Fruit fly (Drosophila melanogaster) whole organism, embryonic: ENCODE results near the gene CG14079.

ENCODE experiments used
- ATbp ChIP-seq: fragments of 200-800 bp; sonication (Bioruptor generic); optimal IDR thresholded peaks from 2 replicates; lab custom pipeline; 2017; ENCODE audit warnings: missing biosample characterization, mild to moderate bottlenecking, missing genetic modification characterization, missing genetic modification reagents
- CG10366 ChIP-seq: fragments of 200-800 bp; sonication (Bioruptor generic); IDR thresholded peaks from 2 replicates; pipeline ENCODE4 v1.3.6; 2022; ENCODE audit warnings: missing biosample characterization, missing genetic modification characterization
- CG10543 ChIP-seq: fragments of 200-800 bp; sonication (Bioruptor generic); optimal IDR thresholded peaks from 3 replicates; lab custom pipeline; 2017; ENCODE audit warnings: missing biosample characterization, mild to moderate bottlenecking, missing genetic modification characterization, moderate library complexity
- CG10979 ChIP-seq: fragments of 200-800 bp; sonication (Bioruptor generic); optimal IDR thresholded peaks from 2 replicates; lab custom pipeline; 2018; ENCODE audit warnings: missing biosample characterization, mild to moderate bottlenecking, missing genetic modification characterization, moderate library complexity
- CG11085 ChIP-seq: fragments of 200-800 bp; sonication (Bioruptor generic); IDR thresholded peaks from 2 replicates; pipeline ENCODE4 v1.3.6; 2022; ENCODE audit warnings: missing biosample characterization, missing genetic modification characterization
- CG11093 ChIP-seq: fragments of 200-800 bp; sonication (Bioruptor generic); IDR thresholded peaks from 3 replicates; pipeline ENCODE4 v1.3.6; 2022; ENCODE audit warnings: missing biosample characterization, missing genetic modification characterization
- CG11456 ChIP-seq: fragments of 200-800 bp; sonication (Bioruptor generic); IDR thresholded peaks from 3 replicates; pipeline ENCODE4 v1.3.6; 2022; ENCODE audit warnings: missing biosample characterization, missing genetic modification characterization
- CG12219 ChIP-seq: fragments of 200-800 bp; sonication (Bioruptor generic); optimal IDR thresholded peaks from 3 replicates; lab custom pipeline; 2018; ENCODE audit warnings: missing biosample characterization, mild to moderate bottlenecking, missing genetic modification characterization
- CG13894 ChIP-seq: fragments of 200-800 bp; sonication (Bioruptor generic); optimal IDR thresholded peaks from 3 replicates; lab custom pipeline; 2018; ENCODE audit warnings: missing biosample characterization, mild to moderate bottlenecking, missing genetic modification characterization, moderate library complexity
- CG15073 ChIP-seq: fragments of 200-800 bp; sonication (Bioruptor generic); optimal IDR thresholded peaks from 2 replicates; lab custom pipeline; 2016; ENCODE audit warnings: missing biosample characterization, missing genetic modification characterization
- CG17361 ChIP-seq: fragments of 200-800 bp; sonication (Bioruptor generic); IDR thresholded peaks from 3 replicates; pipeline ENCODE4 v1.3.6; 2022; ENCODE audit warnings: missing biosample characterization, missing genetic modification characterization
- CG17385 ChIP-seq: fragments of 200-800 bp; sonication (Bioruptor generic); optimal IDR thresholded peaks from 3 replicates; lab custom pipeline; 2018; ENCODE audit warnings: missing biosample characterization, mild to moderate bottlenecking, missing genetic modification characterization
- CG17568 ChIP-seq: fragments of 200-800 bp; sonication (Bioruptor generic); optimal IDR thresholded peaks from 2 replicates; lab custom pipeline; 2018; ENCODE audit warnings: missing biosample characterization, mild to moderate bottlenecking, missing genetic modification characterization, moderate library complexity
- CG2678 ChIP-seq: fragments of 200-800 bp; sonication (Bioruptor generic); optimal IDR thresholded peaks from 3 replicates; lab custom pipeline; 2019; ENCODE audit warnings: missing biosample characterization, mild to moderate bottlenecking, missing genetic modification characterization, moderate library complexity
- CG31388 ChIP-seq: fragments of 200-800 bp; sonication (Bioruptor generic); optimal IDR thresholded peaks from 2 replicates; lab custom pipeline; 2016; ENCODE audit warnings: missing biosample characterization, missing genetic modification characterization
- CG32767 ChIP-seq: fragments of 200-800 bp; sonication (Bioruptor generic); IDR thresholded peaks from 2 replicates; pipeline ENCODE4 v1.3.6; 2022; ENCODE audit warnings: missing biosample characterization, missing genetic modification characterization
- CG3838 ChIP-seq: fragments of 200-800 bp; sonication (Bioruptor generic); optimal IDR thresholded peaks from 3 replicates; lab custom pipeline; 2016; ENCODE audit warnings: missing biosample characterization, missing genetic modification characterization
- CG4707 ChIP-seq: fragments of 200-800 bp; sonication (Bioruptor generic); optimal IDR thresholded peaks from 2 replicates; lab custom pipeline; 2018; ENCODE audit warnings: missing biosample characterization, mild to moderate bottlenecking, missing genetic modification characterization, moderate library complexity
- CG5953 ChIP-seq: fragments of 200-800 bp; sonication (Bioruptor generic); IDR thresholded peaks from 2 replicates; pipeline ENCODE4 v1.3.6; 2022; ENCODE audit warnings: missing biosample characterization, missing genetic modification characterization
- CG6272 ChIP-seq: fragments of 200-800 bp; sonication (Bioruptor generic); IDR thresholded peaks from 2 replicates; pipeline ENCODE4 v1.3.6; 2022; ENCODE audit warnings: missing biosample characterization, missing genetic modification characterization
- CG7839 ChIP-seq: fragments of 200-800 bp; sonication (Bioruptor generic); optimal IDR thresholded peaks from 3 replicates; lab custom pipeline; 2018; ENCODE audit warnings: missing biosample characterization, mild to moderate bottlenecking, missing genetic modification characterization, moderate library complexity
- CG8765 ChIP-seq: fragments of 200-800 bp; sonication (Bioruptor generic); IDR thresholded peaks from 2 replicates; pipeline ENCODE4 v1.3.6; 2022; ENCODE audit warnings: missing biosample characterization, missing genetic modification characterization
- CG9437 ChIP-seq: fragments of 200-800 bp; sonication (Bioruptor generic); optimal IDR thresholded peaks from 2 replicates; lab custom pipeline; 2018; ENCODE audit warnings: missing biosample characterization, mild to moderate bottlenecking, missing genetic modification characterization
- CG9876 ChIP-seq: fragments of 200-800 bp; sonication (Bioruptor generic); optimal IDR thresholded peaks from 2 replicates; lab custom pipeline; 2016; ENCODE audit warnings: missing biosample characterization, missing genetic modification characterization
- Chrac-16 ChIP-seq: fragments of 200-800 bp; sonication (Bioruptor generic); optimal IDR thresholded peaks from 3 replicates; lab custom pipeline; 2016; ENCODE audit warnings: missing biosample characterization, missing genetic modification characterization
- Deaf1 ChIP-seq: fragments of 200-800 bp; optimal IDR thresholded peaks from 3 replicates; lab custom pipeline; 2019; ENCODE audit warnings: missing biosample characterization, mild to moderate bottlenecking, missing genetic modification characterization, moderate library complexity
- Gsc ChIP-seq: fragments of 200-800 bp; sonication (Bioruptor generic); IDR thresholded peaks from 2 replicates; pipeline ENCODE4 v1.3.6; 2022; ENCODE audit warnings: missing biosample characterization, missing genetic modification characterization
- HLH54F ChIP-seq: fragments of 200-800 bp; sonication (Bioruptor generic); optimal IDR thresholded peaks from 3 replicates; lab custom pipeline; 2016; ENCODE audit warnings: missing biosample characterization, missing genetic modification characterization
- Mes4 ChIP-seq: fragments of 200-800 bp; sonication (Bioruptor generic); optimal IDR thresholded peaks from 2 replicates; lab custom pipeline; 2016; ENCODE audit warnings: missing biosample characterization, missing genetic modification characterization
- NC2α ChIP-seq: fragments of 200-800 bp; sonication (Bioruptor generic); optimal IDR thresholded peaks from 2 replicates; lab custom pipeline; 2016; ENCODE audit warnings: missing biosample characterization, missing genetic modification characterization
- NK7.1 ChIP-seq: fragments of 200-800 bp; sonication (Bioruptor generic); optimal IDR thresholded peaks from 3 replicates; lab custom pipeline; 2016; ENCODE audit warnings: missing biosample characterization, missing genetic modification characterization
- Side ChIP-seq: fragments of 200-800 bp; sonication (Bioruptor generic); optimal IDR thresholded peaks from 2 replicates; lab custom pipeline; 2016; ENCODE audit warnings: missing biosample characterization, missing genetic modification characterization
- Sox100B ChIP-seq: fragments of 200-800 bp; sonication (Bioruptor generic); optimal IDR thresholded peaks from 3 replicates; lab custom pipeline; 2018; ENCODE audit warnings: missing biosample characterization, mild to moderate bottlenecking, missing genetic modification characterization
- Sry-β ChIP-seq: fragments of 200-800 bp; sonication (Bioruptor generic); optimal IDR thresholded peaks from 2 replicates; lab custom pipeline; 2018; ENCODE audit warnings: missing biosample characterization, mild to moderate bottlenecking, missing genetic modification characterization, moderate library complexity
- bowl ChIP-seq: fragments of 200-800 bp; sonication (Bioruptor generic); IDR thresholded peaks from 2 replicates; pipeline ENCODE4 v1.3.6; 2022; ENCODE audit warnings: missing biosample characterization, missing genetic modification characterization
- chif ChIP-seq, 2 experiments: fragments of 200-800 bp; sonication (Bioruptor generic); optimal IDR thresholded peaks; 3 replicates each; lab custom pipeline; 2016; ENCODE audit warnings: missing biosample characterization in 2 of 2, missing genetic modification characterization in 2 of 2
- corto ChIP-seq: fragments of 200-800 bp; sonication (Bioruptor generic); optimal IDR thresholded peaks from 2 replicates; lab custom pipeline; 2016; ENCODE audit warnings: missing biosample characterization, mild to moderate bottlenecking, missing genetic modification characterization, moderate library complexity
- dan ChIP-seq: fragments of 200-800 bp; sonication (Bioruptor generic); IDR thresholded peaks from 2 replicates; pipeline ENCODE4 v1.3.6; 2022; ENCODE audit warnings: missing biosample characterization, missing genetic modification characterization
- gce ChIP-seq: fragments of 200-800 bp; sonication (Bioruptor generic); IDR thresholded peaks from 3 replicates; pipeline ENCODE4 v1.3.6; 2022; ENCODE audit warnings: missing biosample characterization, missing genetic modification characterization
- gro ChIP-seq: fragments of 200-800 bp; sonication (Bioruptor generic); optimal IDR thresholded peaks from 2 replicates; lab custom pipeline; 2016; ENCODE audit warnings: missing biosample characterization, missing genetic modification characterization
- luna ChIP-seq: fragments of 200-800 bp; sonication (Bioruptor generic); optimal IDR thresholded peaks from 2 replicates; lab custom pipeline; 2016; ENCODE audit warnings: missing biosample characterization, missing genetic modification characterization
- nau ChIP-seq: fragments of 200-800 bp; sonication (Bioruptor generic); optimal IDR thresholded peaks from 3 replicates; lab custom pipeline; 2017; ENCODE audit warnings: missing biosample characterization, mild to moderate bottlenecking, missing genetic modification characterization, missing genetic modification reagents
- rib ChIP-seq: fragments of 200-800 bp; sonication (Bioruptor generic); IDR thresholded peaks from 2 replicates; pipeline ENCODE4 v1.3.6; 2022; ENCODE audit warnings: missing biosample characterization, missing genetic modification characterization
- run ChIP-seq: fragments of 200-800 bp; sonication (Bioruptor generic); optimal IDR thresholded peaks from 3 replicates; lab custom pipeline; 2018; ENCODE audit warnings: missing biosample characterization, mild to moderate bottlenecking, missing genetic modification characterization
- sisA ChIP-seq: fragments of 200-800 bp; sonication (Bioruptor generic); IDR thresholded peaks from 2 replicates; pipeline ENCODE4 v1.3.6; 2022; ENCODE audit warnings: missing biosample characterization, missing genetic modification characterization
- sqz ChIP-seq: fragments of 200-800 bp; sonication (Bioruptor generic); optimal IDR thresholded peaks from 3 replicates; lab custom pipeline; 2018; ENCODE audit warnings: missing biosample characterization, mild to moderate bottlenecking, missing genetic modification characterization
- tio ChIP-seq: fragments of 200-800 bp; sonication (Bioruptor generic); optimal IDR thresholded peaks from 2 replicates; lab custom pipeline; 2017; ENCODE audit warnings: missing biosample characterization, missing genetic modification characterization, inconsistent platforms
- trem ChIP-seq: fragments of 200-800 bp; optimal IDR thresholded peaks from 3 replicates; lab custom pipeline; 2019; ENCODE audit warnings: missing biosample characterization, mild to moderate bottlenecking, missing genetic modification characterization, moderate library complexity
- twi ChIP-seq: fragments of 200-800 bp; optimal IDR thresholded peaks from 2 replicates; lab custom pipeline; 2019; ENCODE audit warnings: missing biosample characterization, mild to moderate bottlenecking, missing genetic modification characterization, moderate library complexity
- tx ChIP-seq: fragments of 200-800 bp; sonication (Bioruptor generic); optimal IDR thresholded peaks from 2 replicates; lab custom pipeline; 2016; ENCODE audit warnings: missing biosample characterization, missing genetic modification characterization
- wek ChIP-seq: fragments of 200-800 bp; sonication (Bioruptor generic); optimal IDR thresholded peaks from 3 replicates; lab custom pipeline; 2018; ENCODE audit warnings: missing biosample characterization, mild to moderate bottlenecking, missing genetic modification characterization, moderate library complexity

CG14079 gene

DNA sequence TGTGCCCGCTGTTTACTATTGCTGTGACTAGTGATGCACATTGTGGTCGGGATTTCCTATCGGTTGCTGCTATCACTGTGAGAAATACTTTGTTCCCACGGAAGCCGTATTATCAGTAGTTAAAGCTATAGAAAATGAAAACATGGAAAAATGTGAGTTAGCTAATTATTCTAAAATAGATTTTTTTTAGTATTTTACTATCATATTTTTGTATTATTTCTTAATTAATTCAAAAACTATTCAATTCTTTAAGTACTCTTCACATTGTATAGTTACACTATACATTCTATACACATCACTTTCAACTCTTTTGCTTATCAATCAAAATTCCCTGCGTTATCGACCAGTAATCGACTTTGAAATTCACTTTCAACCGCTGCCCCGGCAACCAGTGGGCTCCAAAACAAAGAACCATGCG lies at the start of gene CG14079, which contains the start of gene Naxd (continued):
- TF ChIP-seq Sry-β, result peak; percentile 12
- TF ChIP-seq NC2α, result no peak
- peak; percentile 38 for TF ChIP-seq Sox100B (GFP tag; lab: Kevin White, UChicago)
- TF ChIP-seq CG9437, result peak; percentile 40
- TF ChIP-seq CG12219 (GFP tag; lab: Kevin White, UChicago), result no peak
- TF ChIP-seq wek (GFP tag; lab: Kevin White, UChicago), result no peak
- peak; percentile 27 for TF ChIP-seq trem
- TF ChIP-seq CG10366 (GFP tag; lab: Robert Waterston, UW), result peak; percentile 62; the same call in 1 of the 2 replicates
- no peak for TF ChIP-seq CG4707 (GFP tag; lab: Kevin White, UChicago)
- peak; percentile 34 for TF ChIP-seq tio (GFP tag; lab: Kevin White, UChicago)
- TF ChIP-seq nau (GFP tag; lab: Kevin White, UChicago), result no peak
- TF ChIP-seq CG11456 (GFP tag; lab: Robert Waterston, UW), result peak; percentile 73; the same call in 2 of the 3 replicates
- peak; percentile 69 for TF ChIP-seq Chrac-16
- TF ChIP-seq tx (GFP tag; lab: Kevin White, UChicago), result no peak
- TF ChIP-seq Gsc (GFP tag; lab: Robert Waterston, UW), result no peak
- no peak for TF ChIP-seq Mes4 (GFP tag; lab: Kevin White, UChicago)
- TF ChIP-seq CG17385, result no peak
- TF ChIP-seq CG10543 (GFP tag; lab: Kevin White, UChicago), result no peak
- no peak for TF ChIP-seq bowl (GFP tag; lab: Robert Waterston, UW)
- no peak for TF ChIP-seq dan (GFP tag; lab: Robert Waterston, UW)
- TF ChIP-seq NK7.1 (GFP tag; lab: Kevin White, UChicago), result no peak
- TF ChIP-seq CG11085 (GFP tag; lab: Robert Waterston, UW), result no peak
- peak; percentile 83 for TF ChIP-seq CG7839 (tag; lab: Kevin White, UChicago)
- no peak for TF ChIP-seq CG9876 (GFP tag; lab: Kevin White, UChicago)
- no peak for TF ChIP-seq luna (GFP tag; lab: Kevin White, UChicago)
- 0 out of 3 replicates have a peak, but pooled peaks have one; percentile 25 for TF ChIP-seq gce
- no peak for TF ChIP-seq CG6272
- no peak for TF ChIP-seq gro (GFP tag; lab: Kevin White, UChicago)
- TF ChIP-seq corto (GFP tag; lab: Kevin White, UChicago), result no peak
- TF ChIP-seq CG31388 (GFP tag; lab: Kevin White, UChicago), result no peak
- peak; percentile 63 for TF ChIP-seq ATbp (GFP tag; lab: Kevin White, UChicago)
- peak; percentile 64; the same call in 1 of the 3 replicates for TF ChIP-seq CG11093
- peak; percentile 11; the same call in 1 of the 2 replicates for TF ChIP-seq CG8765 (GFP tag; lab: Robert Waterston, UW)
- TF ChIP-seq CG5953, result peak; percentile 61; the same call in 1 of the 2 replicates
- TF ChIP-seq CG32767, result peak; percentile 65
- no peak for TF ChIP-seq CG15073 (GFP tag; lab: Kevin White, UChicago)
- peak in 1 of 2 experiments; percentile 18 for TF ChIP-seq chif (GFP tag; optimal IDR thresholded peaks at IDR 0.05; lab: Kevin White, UChicago)
- peak; percentile 36 for TF ChIP-seq HLH54F (GFP tag; lab: Kevin White, UChicago)
- TF ChIP-seq Side (GFP tag; lab: Kevin White, UChicago), result no peak
- peak; percentile 57 for TF ChIP-seq CG10979
- TF ChIP-seq twi (tag; lab: Kevin White, UChicago), result peak; percentile 33
- TF ChIP-seq Deaf1 (tag; lab: Kevin White, UChicago), result no peak
- no peak for TF ChIP-seq sqz (GFP tag; lab: Kevin White, UChicago)
- TF ChIP-seq rib, result 0 out of 2 replicates have a peak, but pooled peaks have one; percentile 26
- no peak for TF ChIP-seq CG2678
- no peak for TF ChIP-seq CG3838 (GFP tag; lab: Kevin White, UChicago)
- no peak for TF ChIP-seq CG17568 (GFP tag; lab: Kevin White, UChicago)
- no peak for TF ChIP-seq CG13894 (tag; lab: Kevin White, UChicago)
- peak; percentile 55; the same call in 1 of the 3 replicates for TF ChIP-seq CG17361
- TF ChIP-seq run (tag; lab: Kevin White, UChicago), result no peak
- peak; percentile 76 for TF ChIP-seq sisA (GFP tag; lab: Robert Waterston, UW)
